Worm (Caenorhabditis elegans): ENCODE results near the gene pyc-1.
A peak's percentile ranks its signal among the peaks of the same experiment; 100 is the strongest.

Gene pyc-1

DNA sequence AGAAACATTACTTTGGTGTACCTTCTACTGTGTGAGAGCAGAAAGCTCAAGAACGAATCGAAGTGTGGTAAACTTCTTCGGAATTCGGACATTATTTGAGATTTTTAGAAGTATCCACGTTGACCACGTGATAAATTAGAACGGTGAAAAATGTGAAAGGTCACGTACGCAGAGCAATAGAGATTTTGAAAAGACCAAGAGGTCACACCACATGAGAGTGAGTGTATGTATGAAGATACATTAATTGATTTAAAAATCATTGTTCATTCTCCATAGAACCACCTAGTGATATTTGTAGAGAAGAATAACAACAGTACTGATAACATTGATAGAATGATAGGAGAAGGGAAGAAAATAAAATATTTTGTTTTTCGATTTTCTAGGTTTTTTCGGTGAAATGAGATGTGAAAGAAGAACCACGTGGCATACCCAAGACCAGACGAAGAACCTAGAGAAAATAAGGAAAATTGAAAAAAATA lies at the start of gene pyc-1:
pyc-1 (minus strand) TSS at position 69 of the 479 bp plus-strand sequence.
- no peak for TF ChIP-seq him-1 (tag; optimal IDR thresholded peaks at IDR 0.05)
- no peak for TF ChIP-seq dao-5 (tag; optimal IDR thresholded peaks at IDR 0.05)
- TF ChIP-seq W03F9.2 (tag; optimal IDR thresholded peaks at IDR 0.05), result peak; percentile 8

DNA sequence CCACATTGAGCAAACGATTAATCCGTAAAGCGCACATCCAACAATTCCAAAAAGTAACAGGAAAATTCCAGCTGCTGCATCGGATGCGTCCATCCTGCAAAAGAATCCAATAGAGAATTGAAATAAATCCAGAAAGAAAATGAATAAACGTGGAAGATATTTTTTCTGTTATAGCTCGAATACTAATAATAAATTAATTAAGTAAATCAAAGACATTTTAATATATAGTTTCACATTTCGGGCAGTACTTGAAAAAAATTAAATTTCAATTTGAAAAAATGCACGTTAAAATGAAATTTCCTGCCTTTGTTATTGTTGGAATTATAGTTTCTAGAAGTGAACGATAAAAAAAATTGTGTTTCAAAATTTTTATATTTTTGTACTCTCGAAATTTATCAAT lies 45.8 kb upstream of the pyc-1 start, which contains the start of gene R13H4.7:
R13H4.7 (minus strand) TSS at position 101 of the 400 bp plus-strand sequence.
- TF ChIP-seq him-1 (tag; optimal IDR thresholded peaks at IDR 0.05), result no peak
- no peak for TF ChIP-seq W03F9.2 (tag; optimal IDR thresholded peaks at IDR 0.05)
- TF ChIP-seq dao-5 (tag; optimal IDR thresholded peaks at IDR 0.05), result no peak

DNA sequence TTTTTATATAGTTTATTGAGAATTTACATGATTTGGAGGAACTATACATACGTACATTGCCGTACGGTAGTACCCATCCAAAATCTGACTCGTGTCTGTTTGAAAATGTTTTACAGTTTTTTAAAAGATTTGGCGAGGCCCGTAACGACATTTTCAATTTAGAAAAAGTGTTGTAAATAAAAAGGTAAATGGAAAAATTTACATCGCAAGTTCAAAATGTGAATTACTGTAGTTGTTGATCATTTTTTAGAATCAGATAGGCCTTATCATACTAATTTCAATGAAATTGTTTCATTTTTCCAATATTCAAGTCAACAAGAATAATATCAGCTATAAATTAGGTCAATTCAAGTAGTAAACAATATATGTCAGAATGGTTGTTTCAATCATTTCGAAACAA lies 40.5 kb upstream of the pyc-1 start, which contains the start of gene R13H4.6:
R13H4.6 (plus strand) TSS at position 301 of the 400 bp plus-strand sequence.
- TF ChIP-seq W03F9.2 (tag; optimal IDR thresholded peaks at IDR 0.05) (no peak), him-1 (tag; optimal IDR thresholded peaks at IDR 0.05) (no peak), dao-5 (tag; optimal IDR thresholded peaks at IDR 0.05) (no peak)

ce11 chrV:11861880-11862544 lies 39.7 kb upstream of the pyc-1 start:
- no peak for TF ChIP-seq W03F9.2 (tag; optimal IDR thresholded peaks at IDR 0.05)

DNA sequence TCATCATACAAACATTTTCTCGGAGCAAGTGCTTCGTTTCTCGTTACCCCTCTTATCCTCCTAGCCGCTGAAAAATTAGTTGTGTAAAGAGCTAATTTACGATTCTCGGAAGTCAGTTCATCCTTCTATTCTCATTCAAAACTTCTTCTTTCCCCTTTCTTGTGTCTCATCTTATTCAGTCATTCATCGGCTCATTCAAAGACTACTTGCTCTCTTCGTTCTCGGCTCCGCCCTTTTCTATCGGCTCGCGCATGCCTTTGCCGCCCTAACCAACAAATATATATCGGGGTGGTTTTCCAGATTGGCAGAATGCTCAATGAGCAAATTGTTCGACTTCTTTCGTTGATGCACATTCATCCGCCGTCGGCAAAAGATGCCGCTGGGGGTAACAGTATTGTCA lies 38.0 kb upstream of the pyc-1 start, which contains the start of gene R13H4.5:
R13H4.5 (plus strand) TSS at position 301 of the 400 bp plus-strand sequence.
- TF ChIP-seq him-1 (tag; optimal IDR thresholded peaks at IDR 0.05) (no peak), dao-5 (tag; optimal IDR thresholded peaks at IDR 0.05) (no peak), W03F9.2 (tag; optimal IDR thresholded peaks at IDR 0.05) (no peak)

DNA sequence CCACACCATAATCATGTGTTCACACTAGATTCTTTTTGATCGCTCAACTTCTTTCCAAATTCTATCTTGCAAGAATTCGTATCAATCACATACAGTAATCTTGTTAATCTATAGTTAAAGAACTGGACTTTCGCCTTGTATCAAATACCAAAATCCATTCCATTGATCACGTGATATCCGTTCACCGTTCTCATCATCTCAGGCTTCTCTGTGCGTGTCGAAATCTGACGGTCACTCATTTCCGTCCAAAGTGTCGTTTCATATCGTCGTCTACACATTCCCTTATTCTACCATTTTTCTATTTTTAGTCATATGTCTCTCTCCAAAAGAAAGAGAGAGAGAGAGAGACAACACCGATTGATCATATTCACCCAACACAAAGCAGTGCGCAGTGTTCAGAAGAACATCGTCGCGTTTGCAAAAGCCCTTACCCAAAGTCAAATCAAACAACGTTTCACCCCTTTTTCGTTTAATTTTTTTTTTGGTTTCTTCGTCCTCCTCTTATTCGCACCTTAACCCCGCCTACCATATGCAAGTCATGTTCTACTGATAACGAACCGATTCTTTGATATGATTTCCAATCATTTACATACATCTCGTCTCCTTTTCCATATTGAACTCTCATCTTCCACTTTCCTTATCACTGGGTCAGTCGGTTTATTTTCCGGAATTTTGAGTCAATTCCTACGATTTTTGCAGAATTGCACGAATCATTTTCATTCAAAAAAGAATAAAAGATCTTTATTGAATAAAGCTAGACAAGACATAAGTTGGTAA lies 36.9 kb upstream of the pyc-1 start:
- TF ChIP-seq him-1 (tag; optimal IDR thresholded peaks at IDR 0.05) (no peak), dao-5 (tag; optimal IDR thresholded peaks at IDR 0.05) (no peak), W03F9.2 (tag; optimal IDR thresholded peaks at IDR 0.05) (no peak)

ce11 chrV:11858299-11858698 lies 36.0 kb upstream of the pyc-1 start:
- TF ChIP-seq W03F9.2 (tag; optimal IDR thresholded peaks at IDR 0.05) (no peak), him-1 (tag; optimal IDR thresholded peaks at IDR 0.05) (no peak), dao-5 (tag; optimal IDR thresholded peaks at IDR 0.05) (no peak)

ce11 chrV:11857756-11858155 lies 35.4 kb upstream of the pyc-1 start:
- TF ChIP-seq him-1 (tag; optimal IDR thresholded peaks at IDR 0.05) (no peak), W03F9.2 (tag; optimal IDR thresholded peaks at IDR 0.05) (no peak), dao-5 (tag; optimal IDR thresholded peaks at IDR 0.05) (no peak)

- TF ChIP-seq him-1 (tag; optimal IDR thresholded peaks at IDR 0.05), result no peak
- TF ChIP-seq dao-5 (tag; optimal IDR thresholded peaks at IDR 0.05), result no peak
- TF ChIP-seq W03F9.2 (tag; optimal IDR thresholded peaks at IDR 0.05), result no peak
Measured at ce11 chrV:11856022-11856421, 33.7 kb upstream of the pyc-1 start.

DNA sequence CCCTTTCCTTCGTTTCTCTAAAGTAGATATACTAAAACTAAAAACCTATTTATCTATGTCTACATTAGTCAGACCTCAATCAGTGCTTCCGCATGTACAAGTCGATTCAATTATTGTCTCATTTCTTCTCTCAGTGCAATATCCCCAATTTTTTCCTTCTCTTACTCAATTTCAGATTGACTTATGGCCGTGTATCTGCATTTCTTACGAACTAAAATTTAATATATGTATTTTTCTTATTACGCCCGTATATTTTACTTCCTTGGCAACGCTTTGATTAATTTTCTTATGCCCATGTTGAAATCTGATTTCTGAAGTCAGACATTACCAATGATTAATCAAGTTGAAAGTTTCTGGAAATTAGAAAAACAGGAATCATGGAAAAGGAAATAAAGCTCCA lies 32.6 kb upstream of the pyc-1 start:
- TF ChIP-seq him-1 (tag; optimal IDR thresholded peaks at IDR 0.05) (no peak), W03F9.2 (tag; optimal IDR thresholded peaks at IDR 0.05) (no peak), dao-5 (tag; optimal IDR thresholded peaks at IDR 0.05) (no peak)

DNA sequence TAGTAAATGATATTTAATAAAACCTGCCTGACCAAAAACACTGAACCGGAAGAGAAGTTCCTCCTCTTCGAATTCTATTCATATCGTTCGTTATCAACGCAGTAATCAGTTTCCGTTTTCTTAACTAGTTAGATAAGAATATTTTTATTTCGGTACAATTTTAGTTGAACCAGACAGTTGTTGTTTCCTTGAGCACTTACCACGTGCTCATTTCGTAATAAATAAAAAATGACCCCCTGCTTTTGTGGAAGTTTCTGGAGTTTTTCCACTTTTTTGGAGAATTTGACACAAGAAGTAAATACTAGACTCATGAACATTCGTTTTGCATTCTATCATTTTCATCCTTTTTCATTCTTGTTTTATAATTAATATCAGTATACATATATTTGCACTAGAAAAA lies 31.4 kb upstream of the pyc-1 start:
- no peak for TF ChIP-seq W03F9.2 (tag; optimal IDR thresholded peaks at IDR 0.05)
- TF ChIP-seq dao-5 (tag; optimal IDR thresholded peaks at IDR 0.05), result no peak
- TF ChIP-seq him-1 (tag; optimal IDR thresholded peaks at IDR 0.05), result no peak

- TF ChIP-seq dao-5 (tag; optimal IDR thresholded peaks at IDR 0.05) (no peak), W03F9.2 (tag; optimal IDR thresholded peaks at IDR 0.05) (no peak), him-1 (tag; optimal IDR thresholded peaks at IDR 0.05) (no peak)
Measured at ce11 chrV:11852305-11852704, 30.0 kb upstream of the pyc-1 start.

- TF ChIP-seq dao-5 (tag; optimal IDR thresholded peaks at IDR 0.05), result no peak
Measured at ce11 chrV:11849408-11849807, 27.1 kb upstream of the pyc-1 start.

ce11 chrV:11846969-11847368 lies 24.6 kb upstream of the pyc-1 start:
- no peak for TF ChIP-seq dao-5 (tag; optimal IDR thresholded peaks at IDR 0.05)
- no peak for TF ChIP-seq W03F9.2 (tag; optimal IDR thresholded peaks at IDR 0.05)
